Worm (Caenorhabditis elegans) whole organism, early embryonic: Measurements from ENCODE around the gene mocs-1.

ENCODE experiments used
- F13C5.2 ChIP-seq: sonication (generic microtip); optimal IDR thresholded peaks from 2 replicates; lab custom pipeline; 2017; ENCODE audit warnings: mild to moderate bottlenecking, missing genetic modification characterization, inconsistent platforms, missing compliant biosample characterization
- aly-1 ChIP-seq: sonication (generic microtip); optimal IDR thresholded peaks from 2 replicates; lab custom pipeline; 2016; ENCODE audit warnings: missing genetic modification characterization, missing compliant biosample characterization
- ets-7 ChIP-seq: sonication (generic microtip); optimal IDR thresholded peaks from 2 replicates; lab custom pipeline; 2016; ENCODE audit warnings: missing genotype, missing genetic modification characterization, missing compliant biosample characterization
- hmbx-1 ChIP-seq: sonication (generic microtip); optimal IDR thresholded peaks from 2 replicates; lab custom pipeline; 2016; ENCODE audit warnings: mild to moderate bottlenecking, missing genetic modification characterization, missing compliant biosample characterization
- hmg-4 ChIP-seq: fragments of 200-800 bp; sonication (Bioruptor generic); optimal IDR thresholded peaks from 2 replicates; lab custom pipeline; 2018; ENCODE audit warnings: mild to moderate bottlenecking, missing genetic modification characterization, missing compliant biosample characterization
- pes-1 ChIP-seq: fragments of 200-800 bp; sonication (Bioruptor generic); IDR thresholded peaks from 2 replicates; pipeline ENCODE4 v1.3.6; 2022; ENCODE audit warnings: missing genetic modification reagents, missing genetic modification characterization, missing compliant biosample characterization
- scrt-1 ChIP-seq: fragments of 200-800 bp; sonication (Bioruptor generic); IDR thresholded peaks from 2 replicates; pipeline ENCODE4 v1.3.6; 2022; ENCODE audit warnings: missing genetic modification characterization, missing compliant biosample characterization
- tbx-37 ChIP-seq: fragments of 200-800 bp; sonication (Bioruptor generic); conservative IDR thresholded peaks from 2 replicates; pipeline ENCODE4 v1.3.6; 2022; ENCODE audit warnings: missing genetic modification reagents, missing genetic modification characterization, missing compliant biosample characterization

DNA sequence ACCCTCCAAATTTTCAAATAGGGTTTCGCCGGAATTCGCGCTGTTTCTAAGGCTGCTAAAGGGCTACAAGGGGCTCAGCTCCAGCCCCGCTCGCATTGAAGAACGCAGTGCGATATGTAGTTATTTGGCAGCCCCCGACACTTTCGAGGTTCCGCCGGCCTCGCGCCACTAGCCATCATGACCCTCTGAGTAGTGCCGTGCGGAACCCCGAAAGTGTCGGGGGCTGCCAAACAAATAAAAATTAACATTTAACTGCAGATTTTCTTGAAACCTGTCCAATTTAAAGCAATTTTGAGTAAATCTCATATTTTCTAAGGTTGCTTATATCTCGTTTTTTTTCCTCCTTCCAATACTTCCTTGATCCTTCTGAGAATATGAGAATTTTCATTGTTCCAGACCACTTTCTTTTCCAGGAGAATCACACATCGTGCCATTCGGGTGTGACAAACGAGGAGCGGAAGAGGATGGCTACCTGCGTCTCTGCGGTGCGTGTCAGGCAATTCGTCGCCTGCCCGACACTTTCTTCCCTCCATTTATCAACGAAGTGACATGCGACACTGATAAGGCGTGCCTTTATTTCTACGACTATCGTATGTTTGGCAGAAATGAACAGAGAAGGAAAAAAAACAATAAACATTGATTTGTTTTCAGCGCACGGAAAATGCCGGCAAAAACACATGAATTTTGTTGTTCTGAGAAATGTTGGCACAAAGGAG lies 16.7 kb downstream of the mocs-1 start:
- TF ChIP-seq pes-1 (GFP tag; lab: Robert Waterston, UW) (no peak), hmg-4 (GFP tag; lab: Kevin White, UChicago) (no peak), ets-7 (tag; lab: Kevin White, UChicago) (no peak), hmbx-1 (tag; lab: Kevin White, UChicago) (no peak), tbx-37 (GFP tag; lab: Robert Waterston, UW) (no peak), F13C5.2 (tag; lab: Kevin White, UChicago) (no peak), scrt-1 (GFP tag; lab: Robert Waterston, UW) (no peak), aly-1 (tag; lab: Kevin White, UChicago) (no peak)
